Worm (Caenorhabditis elegans) whole organism, L2 larva: Measurements from ENCODE around the gene Y40B10B.1.

ENCODE experiments used
- dmd-4 ChIP-seq: sonication (generic microtip); optimal IDR thresholded peaks from 2 replicates; lab custom pipeline; 2017; ENCODE audit warnings: missing biosample characterization, missing genetic modification characterization
- nhr-77 ChIP-seq: fragments of 150-350 bp; optimal IDR thresholded peaks from 2 replicates; lab custom pipeline; 2014; ENCODE audit warnings: missing biosample characterization, missing genetic modification characterization
- skn-1 ChIP-seq: sonication (generic microtip); optimal IDR thresholded peaks from 2 replicates; lab custom pipeline; 2017; ENCODE audit warnings: missing biosample characterization, missing genetic modification characterization

DNA sequence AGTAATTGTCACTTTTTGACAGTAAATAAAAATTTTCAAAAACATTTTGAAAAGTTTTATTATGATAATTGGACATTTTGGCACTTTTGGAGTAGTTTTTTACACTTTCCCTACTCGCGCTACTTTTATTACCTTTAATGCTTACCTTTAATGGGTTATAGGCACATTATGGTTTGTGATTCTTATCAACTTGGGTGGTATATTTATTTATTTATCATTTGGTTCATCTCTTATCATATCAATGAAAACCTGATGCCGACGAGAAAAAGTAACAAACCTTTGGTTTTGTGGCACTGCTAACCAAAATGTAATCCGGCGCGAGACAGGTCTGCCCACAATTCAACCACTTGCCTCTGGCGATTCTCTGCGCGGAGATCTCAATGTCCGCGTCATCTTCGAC is 37.0 kb upstream of the Y40B10B.1 start:
- TF ChIP-seq skn-1 (tag; lab: Kevin White, UChicago) (no peak), nhr-77 (no peak), dmd-4 (no peak)
